Worm (Caenorhabditis elegans): ENCODE measurements around the gene trp-1.

trp-1 gene

DNA sequence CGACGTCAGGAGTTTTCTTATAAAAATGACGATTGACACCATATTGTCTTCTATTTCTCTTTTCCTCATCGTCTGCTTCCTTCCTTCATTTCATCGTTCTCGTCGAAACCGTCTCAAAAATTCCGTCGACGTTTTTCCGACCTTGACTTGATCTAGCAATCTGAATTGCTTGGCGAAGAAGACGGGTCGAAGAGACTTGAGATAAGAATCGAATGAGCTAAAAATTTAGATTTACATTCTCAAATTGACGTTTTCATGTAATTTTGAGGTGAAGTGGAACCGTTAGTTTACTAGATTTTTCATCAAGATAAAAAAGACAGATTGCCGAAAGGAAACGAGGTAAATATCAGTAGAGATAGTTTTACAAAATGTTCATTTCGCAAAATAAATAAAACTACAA is 42.6 kb downstream of the trp-1 start:
- TF ChIP-seq ztf-11 (tag; optimal IDR thresholded peaks at IDR 0.05): no peak
- no peak for TF ChIP-seq mls-2 (tag; optimal IDR thresholded peaks at IDR 0.05)
- TF ChIP-seq tbx-8 (GFP tag; optimal IDR thresholded peaks at IDR 0.05): no peak
- TF ChIP-seq zip-8 (tag; optimal IDR thresholded peaks at IDR 0.05): no peak
- TF ChIP-seq unc-120 (tag; optimal IDR thresholded peaks at IDR 0.05; ENCODE audit: poor library complexity, severe bottlenecking): no peak
- TF ChIP-seq sptf-1 (tag; optimal IDR thresholded peaks at IDR 0.05): no peak
- TF ChIP-seq elt-3 (tag; optimal IDR thresholded peaks at IDR 0.05): no peak
- TF ChIP-seq bed-3 (GFP tag; optimal IDR thresholded peaks at IDR 0.05): no peak
- no peak for TF ChIP-seq mep-1 (tag; optimal IDR thresholded peaks at IDR 0.05)
- TF ChIP-seq pha-4 (tag; optimal IDR thresholded peaks at IDR 0.05): no peak
- no peak for TF ChIP-seq M03D4.4 (tag; optimal IDR thresholded peaks at IDR 0.05)
- TF ChIP-seq ces-1 (GFP tag; optimal IDR thresholded peaks at IDR 0.05): no peak

DNA sequence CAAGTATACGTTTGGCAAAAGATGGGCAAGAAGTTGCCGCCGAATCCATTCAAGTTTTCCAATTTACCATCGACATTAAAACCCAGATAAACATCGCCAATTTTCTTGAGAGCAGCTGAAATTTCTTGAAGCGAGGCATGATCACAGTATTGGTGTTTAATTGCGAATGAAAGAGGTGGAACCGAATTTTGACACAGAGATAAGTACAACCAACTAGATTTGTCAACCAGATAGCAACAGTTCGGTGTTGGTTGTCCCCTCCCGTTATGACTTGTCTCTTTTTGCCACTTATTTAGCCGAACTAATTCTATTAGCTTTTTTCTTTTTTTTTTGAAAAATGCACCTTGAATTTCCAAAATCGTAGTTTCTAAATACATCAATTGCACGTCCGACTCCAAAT is 43.5 kb downstream of the trp-1 start:
- no peak for TF ChIP-seq tbx-8 (GFP tag; optimal IDR thresholded peaks at IDR 0.05)
- no peak for TF ChIP-seq unc-62 (GFP tag; optimal IDR thresholded peaks at IDR 0.05)
- no peak for TF ChIP-seq nhr-28 (tag; optimal IDR thresholded peaks at IDR 0.05)
- TF ChIP-seq lin-13 (tag; optimal IDR thresholded peaks at IDR 0.05): no peak
- no peak for TF ChIP-seq zip-8 (tag; optimal IDR thresholded peaks at IDR 0.05)
- TF ChIP-seq bed-3 (GFP tag; optimal IDR thresholded peaks at IDR 0.05): no peak
- TF ChIP-seq pha-4 (tag; optimal IDR thresholded peaks at IDR 0.05): no peak
- TF ChIP-seq lin-32 (GFP tag; optimal IDR thresholded peaks at IDR 0.05): no peak
- no peak for TF ChIP-seq blmp-1 (tag; optimal IDR thresholded peaks at IDR 0.05)
- TF ChIP-seq snpc-4 (tag; optimal IDR thresholded peaks at IDR 0.05): no peak
- TF ChIP-seq nhr-237 (tag; optimal IDR thresholded peaks at IDR 0.05): no peak

DNA sequence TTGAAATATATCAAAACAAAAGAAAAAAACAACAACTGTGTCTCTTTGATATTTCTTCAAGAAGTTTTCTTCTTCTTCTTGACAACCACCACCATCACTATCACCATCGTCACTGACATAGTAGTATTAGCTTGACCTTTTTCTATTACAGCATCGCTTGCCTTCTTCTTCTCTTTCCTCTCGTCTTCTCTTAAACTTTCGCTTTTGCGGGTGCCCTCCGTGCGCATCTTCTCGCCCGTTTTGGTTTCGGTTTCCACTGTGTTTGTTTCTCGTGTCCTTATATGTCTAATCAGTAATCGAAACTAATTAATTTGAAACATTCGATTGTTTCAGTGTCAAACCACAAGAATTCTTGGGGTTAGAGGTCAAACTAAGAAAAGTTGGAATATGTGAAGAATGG is 44.4 kb downstream of the trp-1 start:
- TF ChIP-seq blmp-1 (tag; optimal IDR thresholded peaks at IDR 0.05) (peak; percentile 70), ceh-43 (GFP tag; optimal IDR thresholded peaks at IDR 0.05) (no peak), unc-39 (tag; optimal IDR thresholded peaks at IDR 0.05) (no peak)

DNA sequence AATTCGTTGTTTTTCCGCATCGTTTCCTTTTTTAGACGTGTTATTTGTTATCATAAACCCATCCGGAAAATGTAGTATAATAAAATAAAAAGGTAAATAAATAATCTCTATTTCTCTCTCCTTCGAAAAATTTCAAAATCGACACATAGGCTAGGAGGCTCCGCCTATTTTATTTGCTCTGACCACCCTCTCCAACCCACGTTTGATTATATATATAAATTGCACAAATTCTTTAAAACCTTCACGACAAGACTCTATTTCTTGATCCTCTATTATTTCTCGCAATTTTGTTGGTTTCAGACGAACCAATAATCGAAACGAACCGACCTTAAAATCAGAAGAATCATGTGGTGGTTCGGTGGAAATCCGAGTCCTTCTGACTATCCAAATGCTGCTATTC is 45.9 kb downstream of the trp-1 start, which contains the start of gene doxa-1:
Gene doxa-1 (plus strand): TSS at position 301 of the 400 bp plus-strand sequence.
- TF ChIP-seq pha-4 (tag; optimal IDR thresholded peaks at IDR 0.05): no peak
- no peak for TF ChIP-seq mls-2 (tag; optimal IDR thresholded peaks at IDR 0.05)
- TF ChIP-seq elt-3 (tag; optimal IDR thresholded peaks at IDR 0.05): no peak
- no peak for TF ChIP-seq nhr-28 (tag; optimal IDR thresholded peaks at IDR 0.05)
- no peak for TF ChIP-seq cnd-1 (tag; optimal IDR thresholded peaks at IDR 0.05)
- TF ChIP-seq nhr-76 (tag; optimal IDR thresholded peaks at IDR 0.05): no peak
- TF ChIP-seq ceh-83 (GFP tag; optimal IDR thresholded peaks at IDR 0.05): no peak
- TF ChIP-seq hlh-1 (tag; optimal IDR thresholded peaks at IDR 0.05): no peak
- no peak for TF ChIP-seq sem-2 (GFP tag; optimal IDR thresholded peaks at IDR 0.05)
- no peak for TF ChIP-seq nhr-2 (tag; optimal IDR thresholded peaks at IDR 0.05)
- no peak for TF ChIP-seq sptf-1 (tag; optimal IDR thresholded peaks at IDR 0.05)
- TF ChIP-seq nhr-237 (tag; optimal IDR thresholded peaks at IDR 0.05): no peak
- TF ChIP-seq ceh-43 (GFP tag; optimal IDR thresholded peaks at IDR 0.05): no peak
- TF ChIP-seq ces-1 (GFP tag; optimal IDR thresholded peaks at IDR 0.05): no peak
- TF ChIP-seq ztf-11 (tag; optimal IDR thresholded peaks at IDR 0.05): no peak
- no peak for TF ChIP-seq drap-1 (GFP tag; optimal IDR thresholded peaks at IDR 0.05)
- no peak for TF ChIP-seq lin-32 (GFP tag; optimal IDR thresholded peaks at IDR 0.05)
- no peak for TF ChIP-seq unc-39 (tag; optimal IDR thresholded peaks at IDR 0.05)

DNA sequence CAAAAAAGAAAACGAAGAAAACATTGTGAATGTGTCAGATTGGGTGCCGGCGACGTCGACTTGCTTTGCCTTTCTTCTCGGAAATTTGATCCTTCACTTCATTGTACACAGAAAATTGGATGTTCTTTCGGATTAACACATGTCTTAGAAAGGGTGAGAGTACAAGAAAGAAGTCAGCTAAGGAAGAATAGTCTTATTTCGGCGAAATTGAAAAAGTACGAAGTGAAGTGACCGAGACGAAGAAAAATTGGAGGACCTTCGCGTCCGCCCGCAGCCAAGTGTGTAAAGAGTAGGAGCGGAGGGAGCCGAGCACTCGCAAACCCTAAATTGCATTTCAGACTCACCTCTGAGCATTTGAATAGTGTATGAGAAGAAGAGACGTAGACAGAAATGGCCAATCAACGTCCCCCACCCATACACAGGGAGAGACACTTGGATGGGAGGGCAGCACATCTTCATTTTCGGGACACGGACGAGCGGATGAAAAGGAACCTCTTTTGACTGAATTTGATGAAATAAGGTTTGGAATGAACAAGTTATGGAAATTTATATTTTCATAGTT is 53.7 kb downstream of the trp-1 start, which contains the start of gene glr-1:
Gene glr-1 (minus strand): TSS at position 51 of the 562 bp plus-strand sequence.
- TF ChIP-seq M03D4.4 (tag; optimal IDR thresholded peaks at IDR 0.05) (no peak), ces-1 (GFP tag; optimal IDR thresholded peaks at IDR 0.05) (peak; percentile 92)

DNA sequence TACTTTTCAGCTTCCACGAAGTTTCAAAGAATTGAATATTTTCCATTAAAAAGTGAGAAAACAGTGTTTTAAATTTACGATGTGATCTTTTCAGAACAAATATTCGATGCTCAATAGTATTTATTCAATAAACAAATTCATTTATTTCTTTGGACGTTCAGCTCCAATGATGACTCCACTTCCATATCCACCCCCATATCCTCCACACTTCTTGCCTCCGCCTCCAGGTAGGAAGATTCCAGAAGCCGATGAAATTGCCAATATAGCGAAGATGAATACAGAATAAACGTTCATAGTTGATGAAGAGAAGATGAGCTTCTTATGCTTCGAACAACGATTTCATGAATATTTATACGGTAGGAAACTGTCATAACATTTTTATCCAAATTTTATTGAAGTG is 54.3 kb downstream of the trp-1 start, which contains the start of gene fip-3:
Gene fip-3 (minus strand): TSS at position 294 of the 400 bp plus-strand sequence.
- no peak for TF ChIP-seq lin-13 (tag; optimal IDR thresholded peaks at IDR 0.05)

DNA sequence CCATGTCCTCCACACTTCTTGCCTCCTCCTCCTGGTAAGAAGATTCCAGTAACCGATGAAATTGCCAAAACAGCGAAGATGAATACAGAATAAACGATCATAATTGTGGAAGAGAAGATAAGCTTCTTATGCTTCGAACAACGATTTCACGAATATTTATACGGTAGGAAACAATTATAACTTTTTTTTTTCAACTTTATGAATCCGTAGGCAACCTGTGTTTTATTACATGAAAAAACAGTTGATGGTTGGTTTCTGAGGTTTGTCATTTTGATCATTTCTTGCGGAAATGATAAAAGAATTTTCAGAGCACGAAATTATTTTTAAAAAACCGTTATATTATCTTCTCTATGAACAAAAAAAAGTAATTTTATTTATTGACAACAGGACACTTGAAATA is 56.0 kb downstream of the trp-1 start, which contains the start of gene fipr-16:
Gene fipr-16 (minus strand): TSS at position 101 of the 400 bp plus-strand sequence.
- TF ChIP-seq hlh-1 (tag; optimal IDR thresholded peaks at IDR 0.05) (no peak), unc-62 (GFP tag; optimal IDR thresholded peaks at IDR 0.05) (no peak), mep-1 (tag; optimal IDR thresholded peaks at IDR 0.05) (no peak), zip-8 (tag; optimal IDR thresholded peaks at IDR 0.05) (no peak), ceh-43 (GFP tag; optimal IDR thresholded peaks at IDR 0.05) (no peak), lin-13 (tag; optimal IDR thresholded peaks at IDR 0.05) (no peak), drap-1 (GFP tag; optimal IDR thresholded peaks at IDR 0.05) (no peak)

Data from whole organism, mixed stage, embryonic.